Fruit fly (Drosophila melanogaster): ENCODE data around the gene rdog.

Gene rdog

DNA sequence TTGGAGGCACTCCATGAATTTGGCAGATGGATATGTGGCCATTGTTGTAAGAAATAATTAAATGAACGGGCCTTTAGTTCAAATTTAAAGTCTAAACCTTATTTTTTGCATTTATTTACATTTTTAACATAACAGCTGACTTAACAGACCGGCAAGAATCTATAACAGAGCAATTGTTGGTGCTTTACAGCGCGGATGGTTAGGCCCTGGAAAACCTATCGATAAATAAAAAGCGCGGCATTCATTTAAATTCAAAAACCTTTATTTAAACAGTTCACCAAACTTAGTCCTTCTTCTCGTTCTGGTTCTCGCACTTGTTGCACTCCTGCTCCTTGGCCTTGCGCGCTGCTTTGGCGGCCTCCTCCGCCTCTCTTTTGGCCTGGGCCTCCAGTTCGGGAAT is 44.5 kb downstream of the rdog start, which contains the start of gene Mesh1:
Mesh1 (minus strand) TSS at position 108 of the 400 bp plus-strand sequence.
- TF ChIP-seq toe (GFP tag; optimal IDR thresholded peaks at IDR 0.05) (no peak), bab1 (GFP tag; optimal IDR thresholded peaks at IDR 0.05) (peak; percentile 23)

DNA sequence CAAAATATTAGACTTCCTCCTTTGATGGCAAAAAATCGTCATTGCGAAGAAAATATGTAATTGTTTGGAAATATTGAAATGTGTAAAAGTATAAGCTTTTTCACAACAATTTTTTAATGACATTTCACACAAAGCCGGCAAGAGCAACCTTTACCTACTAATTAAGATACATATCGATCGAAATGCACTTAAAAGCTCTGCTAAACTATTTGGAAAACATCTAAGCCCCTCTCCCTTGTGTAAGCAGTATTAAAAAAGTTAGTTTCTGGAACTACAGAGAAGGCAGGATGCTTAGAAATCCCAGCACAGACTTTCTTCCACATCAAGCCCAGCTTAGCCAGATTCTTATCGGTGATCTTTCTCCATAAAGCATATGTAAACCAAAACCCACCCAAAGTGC is 46.1 kb downstream of the rdog start, which contains the start of gene Cyt-c1L:
Cyt-c1L (minus strand) TSS at position 101 of the 400 bp plus-strand sequence.
- no peak for TF ChIP-seq CG14711 (tag; optimal IDR thresholded peaks at IDR 0.05)
- no peak for TF ChIP-seq cnc (optimal IDR thresholded peaks at IDR 0.05)

DNA sequence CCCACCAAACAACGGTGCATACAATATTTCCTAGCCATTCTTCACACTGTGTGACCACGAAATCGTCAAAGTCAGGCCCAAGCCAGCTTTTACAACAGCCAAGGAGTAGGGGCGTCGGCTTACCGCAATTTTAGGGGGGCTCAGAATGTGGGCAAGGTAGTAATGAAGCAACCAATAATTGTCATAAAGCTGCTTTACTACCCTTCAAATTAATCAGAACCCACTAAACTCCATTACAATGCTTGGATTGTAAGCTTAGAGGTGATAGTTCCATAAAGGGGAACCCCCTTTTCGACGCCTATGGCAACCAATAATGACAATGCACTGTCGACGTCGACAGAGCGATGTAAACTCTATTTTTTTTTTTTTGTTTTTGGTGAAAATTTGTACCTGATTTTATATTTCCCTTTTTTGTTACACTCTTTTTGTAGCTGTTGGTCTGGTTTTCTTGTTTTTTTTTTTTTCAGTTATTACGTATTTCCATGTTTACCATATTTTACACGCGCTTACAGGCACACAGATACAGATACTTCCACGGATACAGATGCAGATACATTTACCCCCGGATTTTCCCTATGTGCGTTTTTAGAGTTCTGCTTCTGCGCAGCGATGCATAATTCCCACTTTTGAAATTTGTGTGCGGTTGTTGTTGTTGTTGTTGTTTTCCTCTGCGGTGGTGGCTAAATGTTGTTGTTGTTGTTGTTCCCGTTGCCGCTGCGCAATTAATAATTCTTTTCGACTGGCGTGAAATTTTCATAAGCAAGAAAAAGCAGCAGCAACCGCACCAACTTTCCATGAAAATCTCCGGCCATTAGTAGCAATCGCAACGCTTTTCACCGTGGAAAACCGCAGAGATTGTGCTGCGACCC is 46.9 kb downstream of the rdog start:
- TF ChIP-seq Clk (GFP tag; optimal IDR thresholded peaks at IDR 0.05): no peak
- no peak for TF ChIP-seq CG12768 (GFP tag; optimal IDR thresholded peaks at IDR 0.05)
- TF ChIP-seq tj (GFP tag; optimal IDR thresholded peaks at IDR 0.05): no peak
- no peak for TF ChIP-seq CG11617 (GFP tag; optimal IDR thresholded peaks at IDR 0.05)
- no peak for TF ChIP-seq pad (GFP tag; optimal IDR thresholded peaks at IDR 0.05)
- no peak for TF ChIP-seq ovo (GFP tag; optimal IDR thresholded peaks at IDR 0.05)
- TF ChIP-seq Mnt (GFP tag; optimal IDR thresholded peaks at IDR 0.05): no peak
- TF ChIP-seq cic (GFP tag; optimal IDR thresholded peaks at IDR 0.05): no peak
- TF ChIP-seq CG33017 (tag; optimal IDR thresholded peaks at IDR 0.05): no peak
- no peak for TF ChIP-seq CG7045 (GFP tag; optimal IDR thresholded peaks at IDR 0.05)
- TF ChIP-seq kay (GFP tag; ENCODE audit: borderline replicate concordance): no peak
- no peak for TF ChIP-seq Crg-1 (GFP tag; optimal IDR thresholded peaks at IDR 0.05)
- no peak for TF ChIP-seq CG7101 (tag; optimal IDR thresholded peaks at IDR 0.05)

DNA sequence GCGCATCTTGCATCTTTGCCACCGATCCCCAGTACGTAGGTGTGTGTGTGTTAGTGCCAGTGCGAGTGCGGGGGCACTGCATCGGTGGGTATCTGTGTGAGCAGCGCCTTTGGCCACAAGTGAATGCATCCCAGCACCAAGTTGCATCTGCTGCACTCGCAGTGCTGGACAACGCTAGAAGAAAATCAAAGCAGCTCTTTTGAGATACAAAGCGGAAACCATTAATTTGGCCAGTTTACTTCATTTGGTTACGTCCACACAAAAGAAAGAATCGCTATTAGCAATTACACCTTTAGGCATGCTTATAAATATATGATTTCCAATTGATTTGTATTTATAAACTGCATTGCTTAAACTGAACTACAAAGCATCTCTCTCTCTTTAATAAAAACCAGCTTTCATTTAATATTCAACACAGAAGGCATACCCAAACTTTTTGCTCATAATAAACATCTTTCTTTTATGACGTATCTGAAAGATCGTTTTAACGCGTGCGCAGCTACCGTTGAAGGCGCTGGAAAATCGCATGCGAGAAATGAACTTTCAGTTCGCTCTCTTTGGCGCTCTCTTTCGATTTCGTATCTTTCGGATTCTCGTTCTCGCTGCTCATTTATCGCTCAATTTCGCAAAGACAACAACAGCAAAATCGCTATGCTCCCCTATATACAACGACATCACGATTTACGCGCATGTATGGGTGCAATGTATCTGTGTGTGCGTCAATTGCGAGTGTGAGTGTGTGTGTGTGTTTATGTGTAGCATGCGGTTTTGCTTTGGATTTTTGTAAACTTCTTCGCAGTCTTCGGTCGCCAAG is 48.5 kb downstream of the rdog start:
- TF ChIP-seq CG14711 (tag; optimal IDR thresholded peaks at IDR 0.05) (no peak), tj (GFP tag; optimal IDR thresholded peaks at IDR 0.05) (peak; percentile 62)

DNA sequence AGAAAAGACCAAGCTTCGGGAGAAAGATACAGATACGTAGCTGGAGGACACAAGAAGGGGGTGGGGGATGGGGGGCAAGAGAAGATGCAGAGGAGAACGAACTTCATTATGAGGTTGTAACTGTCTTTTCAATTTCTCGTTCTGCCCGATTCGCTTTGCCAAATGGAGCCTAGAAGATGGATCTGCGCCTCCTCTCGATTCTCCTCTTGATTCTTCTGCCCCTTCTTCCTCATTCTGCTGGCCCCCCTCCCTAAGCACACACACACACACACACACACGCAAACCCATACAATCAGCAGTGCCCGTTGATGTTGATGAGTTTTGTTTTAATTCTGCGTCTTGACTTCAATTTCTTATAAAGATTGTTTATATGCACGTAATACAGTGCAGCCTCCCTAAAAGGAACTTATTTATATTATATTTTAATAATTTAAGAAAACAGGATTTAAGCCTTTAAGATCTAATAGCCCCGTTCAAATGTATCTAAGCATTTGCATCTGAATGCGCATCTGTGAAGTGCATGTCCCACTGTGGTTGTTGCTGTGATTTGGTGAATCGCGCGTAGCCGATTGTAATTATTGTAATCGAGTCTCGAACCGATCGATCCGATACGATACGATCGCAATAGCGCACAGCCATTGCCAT is 49.2 kb downstream of the rdog start:
- TF ChIP-seq Hr96 (GFP tag; optimal IDR thresholded peaks at IDR 0.05) (peak; percentile 10), toe (GFP tag; optimal IDR thresholded peaks at IDR 0.05) (peak; percentile 82), CG5204 (GFP tag; optimal IDR thresholded peaks at IDR 0.05) (peak; percentile 65), Mnt (GFP tag; optimal IDR thresholded peaks at IDR 0.05) (peak; percentile 57), bab1 (GFP tag; optimal IDR thresholded peaks at IDR 0.05) (peak; percentile 81), cic (GFP tag; optimal IDR thresholded peaks at IDR 0.05) (peak; percentile 64), pad (GFP tag; optimal IDR thresholded peaks at IDR 0.05) (peak; percentile 47), CG7101 (tag; optimal IDR thresholded peaks at IDR 0.05) (peak; percentile 84), CG11617 (GFP tag; optimal IDR thresholded peaks at IDR 0.05) (peak; percentile 55), Clk (GFP tag; optimal IDR thresholded peaks at IDR 0.05) (peak; percentile 81), cnc (optimal IDR thresholded peaks at IDR 0.05) (no peak), tj (GFP tag; optimal IDR thresholded peaks at IDR 0.05) (peak; percentile 43), CG12768 (GFP tag; optimal IDR thresholded peaks at IDR 0.05) (peak; percentile 87), ovo (GFP tag; optimal IDR thresholded peaks at IDR 0.05) (no peak), CG33017 (tag; optimal IDR thresholded peaks at IDR 0.05) (peak; percentile 90), CG7045 (GFP tag; optimal IDR thresholded peaks at IDR 0.05) (peak; percentile 90), CG14711 (tag; optimal IDR thresholded peaks at IDR 0.05) (peak; percentile 75), kay (GFP tag; ENCODE audit: borderline replicate concordance) (no peak), Crg-1 (GFP tag; optimal IDR thresholded peaks at IDR 0.05) (peak; percentile 21), CG1620 (GFP tag; optimal IDR thresholded peaks at IDR 0.05) (peak; percentile 27)

DNA sequence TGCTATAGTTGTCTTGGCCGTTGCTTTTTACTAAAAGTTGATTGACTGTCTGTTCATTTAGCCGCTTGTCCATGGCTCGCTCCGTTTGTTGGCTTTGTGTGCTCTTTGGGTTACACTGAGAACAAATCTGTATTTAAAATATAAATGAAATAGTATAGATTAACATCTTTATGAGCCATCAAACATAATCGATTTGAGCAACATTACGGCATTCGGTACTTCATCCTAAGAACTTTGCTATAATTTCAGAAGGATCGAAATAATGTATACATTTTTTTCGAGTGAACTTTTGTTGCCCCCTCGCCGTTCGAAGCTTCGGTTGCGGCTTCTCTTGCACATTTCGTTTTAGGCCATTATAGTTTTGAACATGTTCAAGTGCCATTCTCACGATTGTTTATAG is 50.1 kb downstream of the rdog start:
- TF ChIP-seq tj (GFP tag; optimal IDR thresholded peaks at IDR 0.05): no peak
- no peak for TF ChIP-seq CG33017 (tag; optimal IDR thresholded peaks at IDR 0.05)
- peak; percentile 46 for TF ChIP-seq bab1 (GFP tag; optimal IDR thresholded peaks at IDR 0.05)
- TF ChIP-seq toe (GFP tag; optimal IDR thresholded peaks at IDR 0.05): no peak
- TF ChIP-seq ovo (GFP tag; optimal IDR thresholded peaks at IDR 0.05): no peak
- no peak for TF ChIP-seq Hr96 (GFP tag; optimal IDR thresholded peaks at IDR 0.05)
- no peak for TF ChIP-seq CG14711 (tag; optimal IDR thresholded peaks at IDR 0.05)
- no peak for TF ChIP-seq CG5204 (GFP tag; optimal IDR thresholded peaks at IDR 0.05)
